Fruit fly (Drosophila melanogaster) whole organism, embryonic: ENCODE results near the gene Sas-6.

Experiments used
- ATbp ChIP-seq: fragments of 200-800 bp; sonication (Bioruptor generic); optimal IDR thresholded peaks from 2 replicates; lab custom pipeline; 2017; ENCODE audit warnings: missing biosample characterization, mild to moderate bottlenecking, missing genetic modification characterization, missing genetic modification reagents
- Atf6 ChIP-seq: fragments of 200-800 bp; sonication (Bioruptor generic); IDR thresholded peaks from 2 replicates; pipeline ENCODE4 v1.3.6; 2022; ENCODE audit warnings: missing biosample characterization, missing genetic modification characterization
- CG10654 ChIP-seq: fragments of 200-800 bp; sonication (Bioruptor generic); optimal IDR thresholded peaks from 2 replicates; lab custom pipeline; 2016; ENCODE audit warnings: missing biosample characterization, missing genetic modification characterization
- CG10979 ChIP-seq: fragments of 200-800 bp; sonication (Bioruptor generic); optimal IDR thresholded peaks from 2 replicates; lab custom pipeline; 2018; ENCODE audit warnings: missing biosample characterization, mild to moderate bottlenecking, missing genetic modification characterization, moderate library complexity
- CG11085 ChIP-seq: fragments of 200-800 bp; sonication (Bioruptor generic); IDR thresholded peaks from 2 replicates; pipeline ENCODE4 v1.3.6; 2022; ENCODE audit warnings: missing biosample characterization, missing genetic modification characterization
- CG11093 ChIP-seq: fragments of 200-800 bp; sonication (Bioruptor generic); IDR thresholded peaks from 3 replicates; pipeline ENCODE4 v1.3.6; 2022; ENCODE audit warnings: missing biosample characterization, missing genetic modification characterization
- CG1233 ChIP-seq: fragments of 200-800 bp; sonication (Bioruptor generic); optimal IDR thresholded peaks from 4 replicates; lab custom pipeline; 2018; ENCODE audit warnings: missing biosample characterization, mild to moderate bottlenecking, missing genetic modification characterization
- CG14050 ChIP-seq: fragments of 200-800 bp; sonication (Bioruptor generic); IDR thresholded peaks from 3 replicates; pipeline ENCODE4 v1.3.6; 2022; ENCODE audit warnings: missing biosample characterization, missing genetic modification characterization
- CG14965 ChIP-seq: fragments of 200-800 bp; sonication (Bioruptor generic); optimal IDR thresholded peaks from 2 replicates; lab custom pipeline; 2016; ENCODE audit warnings: missing biosample characterization, missing genetic modification characterization, borderline replicate concordance
- CG15011 ChIP-seq: fragments of 200-800 bp; sonication (Bioruptor generic); optimal IDR thresholded peaks from 3 replicates; lab custom pipeline; 2018; ENCODE audit warnings: missing biosample characterization, mild to moderate bottlenecking, missing genetic modification characterization
- CG15269 ChIP-seq: fragments of 200-800 bp; sonication (Bioruptor generic); optimal IDR thresholded peaks from 2 replicates; lab custom pipeline; 2018; ENCODE audit warnings: missing biosample characterization, mild to moderate bottlenecking, missing genetic modification characterization, moderate library complexity
- CG15479 ChIP-seq: fragments of 200-800 bp; sonication (Bioruptor generic); optimal IDR thresholded peaks from 3 replicates; lab custom pipeline; 2019; ENCODE audit warnings: missing biosample characterization, mild to moderate bottlenecking, missing genetic modification characterization, moderate library complexity
- CG1647 ChIP-seq: fragments of 200-800 bp; sonication (Bioruptor generic); optimal IDR thresholded peaks from 3 replicates; lab custom pipeline; 2016; ENCODE audit warnings: missing biosample characterization, missing genetic modification characterization
- CG16813 ChIP-seq: fragments of 200-800 bp; sonication (Bioruptor generic); IDR thresholded peaks from 3 replicates; pipeline ENCODE4 v1.3.6; 2022; ENCODE audit warnings: missing biosample characterization, missing genetic modification characterization; ENCODE audit not compliant: partially characterized antibody
- CG17361 ChIP-seq: fragments of 200-800 bp; sonication (Bioruptor generic); IDR thresholded peaks from 3 replicates; pipeline ENCODE4 v1.3.6; 2022; ENCODE audit warnings: missing biosample characterization, missing genetic modification characterization
- CG18262 ChIP-seq: fragments of 200-800 bp; optimal IDR thresholded peaks from 3 replicates; lab custom pipeline; 2019; ENCODE audit warnings: missing biosample characterization, mild to moderate bottlenecking, missing genetic modification characterization, moderate library complexity
- CG1832 ChIP-seq: fragments of 200-800 bp; sonication (Bioruptor generic); optimal IDR thresholded peaks from 2 replicates; lab custom pipeline; 2017; ENCODE audit warnings: missing biosample characterization, mild to moderate bottlenecking, missing genetic modification characterization, inconsistent platforms
- CG18619 ChIP-seq: fragments of 200-800 bp; sonication (Bioruptor generic); optimal IDR thresholded peaks from 3 replicates; lab custom pipeline; 2017; ENCODE audit warnings: missing biosample characterization, mild to moderate bottlenecking, missing genetic modification characterization
- CG18764 ChIP-seq: fragments of 200-800 bp; sonication (Bioruptor generic); optimal IDR thresholded peaks from 3 replicates; lab custom pipeline; 2016; ENCODE audit warnings: missing biosample characterization, missing genetic modification characterization
- CG2678 ChIP-seq: fragments of 200-800 bp; sonication (Bioruptor generic); optimal IDR thresholded peaks from 3 replicates; lab custom pipeline; 2019; ENCODE audit warnings: missing biosample characterization, mild to moderate bottlenecking, missing genetic modification characterization, moderate library complexity
- CG2889 ChIP-seq: fragments of 200-800 bp; sonication (Bioruptor generic); IDR thresholded peaks from 3 replicates; pipeline ENCODE4 v1.3.6; 2022; ENCODE audit warnings: missing biosample characterization, missing genetic modification characterization
- CG42726 ChIP-seq: fragments of 200-800 bp; sonication (Bioruptor generic); IDR thresholded peaks from 2 replicates; pipeline ENCODE4 v1.3.6; 2022; ENCODE audit warnings: missing biosample characterization, missing genetic modification characterization; ENCODE audit not compliant: partially characterized antibody
- CG5245 ChIP-seq: fragments of 200-800 bp; sonication (Bioruptor generic); optimal IDR thresholded peaks from 3 replicates; lab custom pipeline; 2016; ENCODE audit warnings: missing biosample characterization, missing genetic modification characterization
- CG6683 ChIP-seq: fragments of 200-800 bp; sonication (Bioruptor generic); optimal IDR thresholded peaks from 2 replicates; lab custom pipeline; 2017; ENCODE audit warnings: missing biosample characterization, mild to moderate bottlenecking, missing genetic modification characterization, missing genetic modification reagents
- CG8388 ChIP-seq: fragments of 200-800 bp; sonication (Bioruptor generic); optimal IDR thresholded peaks from 2 replicates; lab custom pipeline; 2019; ENCODE audit warnings: missing biosample characterization, mild to moderate bottlenecking, missing genetic modification characterization, moderate library complexity
- CkIIα-i1 ChIP-seq: fragments of 200-800 bp; sonication (Bioruptor generic); IDR thresholded peaks from 2 replicates; pipeline ENCODE4 v1.3.6; 2022; ENCODE audit warnings: missing biosample characterization, missing genetic modification characterization
- CoRest ChIP-seq: fragments of 200-800 bp; sonication (Bioruptor generic); optimal IDR thresholded peaks from 3 replicates; lab custom pipeline; 2018; ENCODE audit warnings: missing biosample characterization, mild to moderate bottlenecking, missing genetic modification characterization, moderate library complexity
- Dip2 ChIP-seq: fragments of 200-800 bp; sonication (Bioruptor generic); IDR thresholded peaks from 2 replicates; pipeline ENCODE4 v1.3.6; 2022; ENCODE audit warnings: missing biosample characterization, missing genetic modification characterization
- E2f1 ChIP-seq: fragments of 200-800 bp; sonication (Bioruptor generic); IDR thresholded peaks from 2 replicates; pipeline ENCODE4 v1.3.6; 2022; ENCODE audit warnings: missing biosample characterization, missing genetic modification characterization
- Fer2 ChIP-seq: fragments of 200-800 bp; sonication (Bioruptor generic); optimal IDR thresholded peaks from 2 replicates; lab custom pipeline; 2018; ENCODE audit warnings: missing biosample characterization, mild to moderate bottlenecking, missing genetic modification characterization, moderate library complexity
- GATAe ChIP-seq: fragments of 200-800 bp; sonication (Bioruptor generic); conservative IDR thresholded peaks from 2 replicates; pipeline ENCODE4 v1.3.6; 2022; ENCODE audit warnings: missing biosample characterization, missing genetic modification characterization
- HmgZ ChIP-seq: fragments of 200-800 bp; sonication (Bioruptor generic); optimal IDR thresholded peaks from 2 replicates; lab custom pipeline; 2018; ENCODE audit warnings: missing biosample characterization, mild to moderate bottlenecking, missing genetic modification characterization
- Hr39 ChIP-seq: fragments of >200 bp; optimal IDR thresholded peaks from 2 replicates; lab custom pipeline; 2017
- Nf-YC ChIP-seq: fragments of 200-800 bp; optimal IDR thresholded peaks from 3 replicates; lab custom pipeline; 2019; ENCODE audit warnings: missing biosample characterization, mild to moderate bottlenecking, missing genetic modification characterization, moderate library complexity
- Side ChIP-seq: fragments of 200-800 bp; sonication (Bioruptor generic); optimal IDR thresholded peaks from 2 replicates; lab custom pipeline; 2016; ENCODE audit warnings: missing biosample characterization, missing genetic modification characterization
- Sin3A ChIP-seq: fragments of >200 bp; optimal IDR thresholded peaks from 2 replicates; lab custom pipeline; 2018
- Stat92E ChIP-seq, 3 experiments: fragments of >200 bp in 2 of 3; fragments of 200-800 bp in 1 of 3; sonication (Bioruptor generic) in 1 of 3; optimal IDR thresholded peaks; 2 replicates each; lab custom pipeline; 2017 to 2019; ENCODE audit warnings: missing biosample characterization in 3 of 3, missing genetic modification characterization in 3 of 3, mild to moderate bottlenecking in 1 of 3, moderate library complexity in 1 of 3
- amos ChIP-seq: fragments of 200-800 bp; sonication (Bioruptor generic); IDR thresholded peaks from 2 replicates; pipeline ENCODE4 v1.3.6; 2022; ENCODE audit warnings: missing biosample characterization, missing genetic modification characterization; ENCODE audit not compliant: partially characterized antibody
- aop ChIP-seq: fragments of 200-800 bp; sonication (Bioruptor generic); IDR thresholded peaks from 2 replicates; pipeline ENCODE4 v1.3.6; 2022; ENCODE audit warnings: missing biosample characterization, missing genetic modification characterization
- chn ChIP-seq: fragments of 200-800 bp; sonication (Bioruptor generic); optimal IDR thresholded peaks from 2 replicates; lab custom pipeline; 2016; ENCODE audit warnings: missing biosample characterization, missing genetic modification characterization
- fd96Cb ChIP-seq: fragments of 200-800 bp; sonication (Bioruptor generic); optimal IDR thresholded peaks from 2 replicates; lab custom pipeline; 2018; ENCODE audit warnings: missing biosample characterization, mild to moderate bottlenecking, missing genetic modification characterization, moderate library complexity
- h ChIP-seq: fragments of >200 bp; optimal IDR thresholded peaks from 2 replicates; lab custom pipeline; 2017
- lilli ChIP-seq: fragments of 200-800 bp; sonication (Bioruptor generic); optimal IDR thresholded peaks from 3 replicates; lab custom pipeline; 2016; ENCODE audit warnings: missing biosample characterization, missing genetic modification characterization
- pros ChIP-seq: fragments of 200-800 bp; sonication (Bioruptor generic); optimal IDR thresholded peaks from 3 replicates; lab custom pipeline; 2019; ENCODE audit warnings: missing biosample characterization, mild to moderate bottlenecking, missing genetic modification characterization, moderate library complexity
- pum ChIP-seq: fragments of 200-800 bp; sonication (Bioruptor generic); optimal IDR thresholded peaks from 2 replicates; lab custom pipeline; 2016; ENCODE audit warnings: missing biosample characterization, missing genetic modification characterization
- repo ChIP-seq: fragments of 200-800 bp; sonication (Bioruptor generic); optimal IDR thresholded peaks from 2 replicates; lab custom pipeline; 2016; ENCODE audit warnings: missing biosample characterization, missing genetic modification characterization
- sima ChIP-seq: fragments of 200-800 bp; sonication (Bioruptor generic); optimal IDR thresholded peaks from 2 replicates; lab custom pipeline; 2016; ENCODE audit warnings: missing biosample characterization, missing genetic modification characterization
- trh ChIP-seq: fragments of 200-800 bp; sonication (Bioruptor generic); optimal IDR thresholded peaks from 2 replicates; lab custom pipeline; 2016; ENCODE audit warnings: missing biosample characterization, missing genetic modification characterization
- tup ChIP-seq: fragments of 200-800 bp; sonication (Bioruptor generic); optimal IDR thresholded peaks from 2 replicates; lab custom pipeline; 2016; ENCODE audit warnings: missing biosample characterization, mild to moderate bottlenecking, missing genetic modification characterization, moderate library complexity
- zf30C ChIP-seq: fragments of 200-800 bp; sonication (Bioruptor generic); optimal IDR thresholded peaks from 3 replicates; lab custom pipeline; 2018; ENCODE audit warnings: missing biosample characterization, mild to moderate bottlenecking, missing genetic modification characterization

The Sas-6 gene

dm6 chr3R:30014480-30014879 lies 19.3 kb downstream of the Sas-6 start (continued):
- TF ChIP-seq chn (no peak), CG6683 (no peak), CG10979 (tag; lab: Kevin White, UChicago) (no peak)

- TF ChIP-seq repo (GFP tag; lab: Kevin White, UChicago) (no peak), CG5245 (GFP tag; lab: Kevin White, UChicago) (no peak), aop (no peak), CG18764 (GFP tag; lab: Kevin White, UChicago) (no peak), zf30C (no peak), CG1233 (GFP tag; lab: Kevin White, UChicago) (no peak), fd96Cb (tag; lab: Kevin White, UChicago) (no peak), pum (GFP tag; lab: Kevin White, UChicago) (no peak), CG15011 (GFP tag; lab: Kevin White, UChicago) (no peak), CG18262 (tag; lab: Kevin White, UChicago) (peak; percentile 51), CoRest (tag; lab: Kevin White, UChicago) (peak; percentile 34), CG10654 (no peak), Side (GFP tag; lab: Kevin White, UChicago) (no peak), CG11085 (GFP tag; lab: Robert Waterston, UW) (no peak), HmgZ (tag; lab: Kevin White, UChicago) (peak; percentile 68), tup (GFP tag; lab: Kevin White, UChicago) (no peak), amos (peak; percentile 81), CG8388 (GFP tag; lab: Kevin White, UChicago) (no peak), Nf-YC (peak; percentile 41), Atf6 (GFP tag; lab: Robert Waterston, UW) (no peak), lilli (GFP tag; lab: Kevin White, UChicago) (peak; percentile 22), h (lab: Kevin White, UChicago) (no peak), CG14050 (GFP tag; lab: Robert Waterston, UW) (no peak), CG15479 (GFP tag; lab: Kevin White, UChicago) (no peak), E2f1 (peak; percentile 6; the same call in 1 of the 2 replicates), CG10979 (tag; lab: Kevin White, UChicago) (peak; percentile 0), CG1832 (GFP tag; lab: Kevin White, UChicago) (no peak), CG11093 (GFP tag; lab: Robert Waterston, UW) (no peak), CG2678 (tag; lab: Kevin White, UChicago) (peak; percentile 10), Sin3A (lab: Kevin White, UChicago) (peak; percentile 71), CG42726 (GFP tag; lab: Robert Waterston, UW) (peak; percentile 46; the same call in 1 of the 2 replicates), CG15269 (tag; lab: Kevin White, UChicago) (peak; percentile 10), CG16813 (GFP tag; lab: Robert Waterston, UW) (peak; percentile 75), Fer2 (tag; lab: Kevin White, UChicago) (no peak), GATAe (no peak), pros (GFP tag; lab: Kevin White, UChicago) (no peak), CkIIα-i1 (no peak), CG1647 (no peak), trh (GFP tag; lab: Kevin White, UChicago) (no peak), CG14965 (GFP tag; lab: Kevin White, UChicago) (no peak), ATbp (no peak), Dip2 (GFP tag; lab: Robert Waterston, UW) (no peak), Hr39 (lab: Kevin White, UChicago) (no peak), CG2889 (GFP tag; lab: Robert Waterston, UW) (0 out of 3 replicates have a peak, but pooled peaks have one; percentile 16), CG17361 (GFP tag; lab: Robert Waterston, UW) (no peak), sima (GFP tag; lab: Kevin White, UChicago) (no peak), CG18619 (no peak), Stat92E (GFP tag; optimal IDR thresholded peaks at IDR 0.05; lab: Kevin White, UChicago) (peak in 1 of 3 experiments; percentile 9)
These were observed 19.9 kb downstream of the Sas-6 start, which contains the start of gene CG7920 for dm6 chr3R:30014977-30015514. TSS of gene CG7920 (minus strand) at chr3R:30015284.
